Worm (Caenorhabditis elegans) whole organism, early embryonic: ENCODE data around the gene F42E8.1.

Experiments used
- B0310.2 ChIP-seq: sonication (generic microtip); optimal IDR thresholded peaks from 2 replicates; lab custom pipeline; 2016; ENCODE audit warnings: mild to moderate bottlenecking, missing genetic modification characterization, missing compliant biosample characterization
- ama-1 ChIP-seq: fragments of 150-350 bp; optimal IDR thresholded peaks from 2 replicates; lab custom pipeline; 2014
- ets-7 ChIP-seq: sonication (generic microtip); optimal IDR thresholded peaks from 2 replicates; lab custom pipeline; 2016; ENCODE audit warnings: missing genotype, missing genetic modification characterization, missing compliant biosample characterization
- flt-1 ChIP-seq: fragments of 200-800 bp; sonication (Bioruptor generic); IDR thresholded peaks from 2 replicates; pipeline ENCODE4 v1.3.6; 2022; ENCODE audit warnings: missing genetic modification characterization, missing compliant biosample characterization
- hmbx-1 ChIP-seq: sonication (generic microtip); optimal IDR thresholded peaks from 2 replicates; lab custom pipeline; 2016; ENCODE audit warnings: mild to moderate bottlenecking, missing genetic modification characterization, missing compliant biosample characterization
- hnd-1 ChIP-seq: sonication (generic microtip); optimal IDR thresholded peaks from 2 replicates; lab custom pipeline; 2016; ENCODE audit warnings: missing genetic modification characterization, missing compliant biosample characterization
- tra-4 ChIP-seq: sonication (generic microtip); optimal IDR thresholded peaks from 2 replicates; lab custom pipeline; 2017; ENCODE audit warnings: missing genetic modification characterization, missing compliant biosample characterization

- TF ChIP-seq ama-1 (no peak), flt-1 (GFP tag; lab: Robert Waterston, UW) (no peak), hmbx-1 (tag; lab: Kevin White, UChicago) (no peak), B0310.2 (no peak), tra-4 (tag; lab: Kevin White, UChicago) (no peak), ets-7 (tag; lab: Kevin White, UChicago) (no peak), hnd-1 (tag; lab: Kevin White, UChicago) (no peak)
Observed at ce11 chrV:13047574-13048030, 14.3 kb upstream of the F42E8.1 start, which contains the start of gene W07G4.5.
